Worm (Caenorhabditis elegans) whole organism, midembryonic: ENCODE data around the gene C37H5.5.

Source experiments
- tab-1 ChIP-seq: fragments of 200-800 bp; sonication (Bioruptor generic); IDR thresholded peaks from 2 replicates; pipeline ENCODE4 v1.3.6; 2022; ENCODE audit warnings: missing genetic modification characterization, missing compliant biosample characterization
- ztf-29 ChIP-seq: fragments of 200-800 bp; sonication (Bioruptor generic); IDR thresholded peaks from 2 replicates; pipeline ENCODE4 v1.3.6; 2022; ENCODE audit warnings: missing genetic modification reagents, missing genetic modification characterization, missing compliant biosample characterization

DNA sequence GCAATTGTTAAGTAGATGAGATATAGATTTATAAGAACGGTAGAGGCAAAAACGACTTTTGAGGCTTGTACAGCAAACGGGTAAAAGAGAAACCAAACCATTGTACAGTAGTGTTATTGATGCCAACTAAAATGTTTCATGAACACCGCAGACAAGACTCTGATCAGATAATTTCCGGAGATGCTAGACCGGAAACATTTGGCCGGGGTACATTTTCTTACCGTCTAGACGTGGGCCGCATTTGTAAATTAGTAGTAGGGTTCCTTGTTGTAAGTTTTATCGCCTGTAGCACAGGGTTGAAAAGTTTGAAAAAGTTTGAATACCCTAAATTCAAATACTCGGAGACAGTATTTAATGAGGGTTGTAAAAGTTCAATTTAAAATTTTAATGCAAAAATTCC lies 54.2 kb downstream of the C37H5.5 start, which contains the start of gene str-32:
- TF ChIP-seq ztf-29 (GFP tag; lab: Robert Waterston, UW) (no peak), tab-1 (GFP tag; lab: Robert Waterston, UW) (no peak)
